Worm (Caenorhabditis elegans) whole organism, late embryonic: ENCODE results near the gene jtr-1.

Experiments used
- F13H6.1 ChIP-seq: sonication (generic microtip); optimal IDR thresholded peaks from 2 replicates; lab custom pipeline; 2016; ENCODE audit warnings: missing genetic modification characterization, missing compliant biosample characterization
- K09A11.1 ChIP-seq: sonication (generic microtip); optimal IDR thresholded peaks from 2 replicates; lab custom pipeline; 2017; ENCODE audit warnings: antibody characterized with exemption, mild to moderate bottlenecking, missing genetic modification characterization, missing compliant biosample characterization; ENCODE audit not compliant: insufficient read depth
- T23F11.4 ChIP-seq: fragments of 200-800 bp; sonication (Bioruptor generic); optimal IDR thresholded peaks from 2 replicates; lab custom pipeline; 2018; ENCODE audit warnings: mild to moderate bottlenecking, missing genetic modification characterization, missing compliant biosample characterization
- Y22D7AL.16 ChIP-seq: sonication (generic microtip); optimal IDR thresholded peaks from 2 replicates; lab custom pipeline; 2016; ENCODE audit warnings: missing genetic modification characterization, missing compliant biosample characterization
- ceh-2 ChIP-seq: sonication (generic microtip); optimal IDR thresholded peaks from 2 replicates; lab custom pipeline; 2016; ENCODE audit warnings: missing genotype, missing genetic modification characterization, missing compliant biosample characterization
- nhr-11 ChIP-seq: fragments of 150-350 bp; optimal IDR thresholded peaks from 2 replicates; lab custom pipeline; 2014; ENCODE audit warnings: missing biosample characterization, missing genetic modification characterization
- nhr-232 ChIP-seq: sonication (generic microtip); optimal IDR thresholded peaks from 2 replicates; lab custom pipeline; 2016; ENCODE audit warnings: missing genetic modification characterization, missing compliant biosample characterization
- odd-2 ChIP-seq: sonication (generic microtip); optimal IDR thresholded peaks from 2 replicates; lab custom pipeline; 2017; ENCODE audit warnings: antibody characterized with exemption, mild to moderate bottlenecking, missing genetic modification characterization, missing compliant biosample characterization
- pha-4 ChIP-seq: fragments of 150-350 bp; optimal IDR thresholded peaks from 2 replicates; lab custom pipeline; 2018; ENCODE audit warnings: missing biosample characterization, missing genetic modification reagents, missing genetic modification characterization
- sdc-2 ChIP-seq: sonication (generic microtip); optimal IDR thresholded peaks from 2 replicates; lab custom pipeline; 2016; ENCODE audit warnings: missing genotype, missing genetic modification characterization, missing compliant biosample characterization
- sox-4 ChIP-seq: sonication (generic microtip); optimal IDR thresholded peaks from 2 replicates; lab custom pipeline; 2017; ENCODE audit warnings: mild to moderate bottlenecking, missing genetic modification characterization, inconsistent platforms, missing compliant biosample characterization
- tbx-2 ChIP-seq: sonication (generic microtip); optimal IDR thresholded peaks from 2 replicates; lab custom pipeline; 2016; ENCODE audit warnings: missing genetic modification characterization, missing compliant biosample characterization
- tbx-7 ChIP-seq: sonication (generic microtip); optimal IDR thresholded peaks from 2 replicates; lab custom pipeline; 2016; ENCODE audit warnings: missing genotype, missing genetic modification characterization, missing compliant biosample characterization
- unc-55 ChIP-seq: sonication (generic microtip); optimal IDR thresholded peaks from 2 replicates; lab custom pipeline; 2017; ENCODE audit warnings: missing biosample characterization, missing genetic modification reagents, missing genetic modification characterization

DNA sequence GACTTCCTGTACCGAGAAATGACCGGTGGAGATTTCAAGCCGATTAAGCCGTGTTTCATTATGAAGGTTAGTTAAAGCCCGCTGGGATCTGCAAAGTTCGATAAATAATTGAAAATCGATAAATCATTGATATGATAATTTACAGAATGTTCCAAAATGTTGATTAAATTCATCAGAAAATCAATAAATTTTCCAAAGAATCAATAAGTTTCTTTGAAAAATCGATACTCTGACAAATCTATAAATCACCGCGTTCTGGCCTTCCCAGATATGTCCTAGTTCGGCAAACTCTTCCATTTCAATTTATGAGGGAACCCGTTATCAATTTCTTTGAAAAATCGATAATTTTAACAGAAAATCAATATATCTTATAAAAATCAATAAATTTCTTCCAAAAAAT, 13.2 kb upstream of the jtr-1 start:
- no peak for TF ChIP-seq tbx-7 (tag; lab: Kevin White, UChicago)
- TF ChIP-seq pha-4 (tag; lab: Kevin White, UChicago): no peak
- no peak for TF ChIP-seq K09A11.1
- TF ChIP-seq ceh-2 (tag; lab: Kevin White, UChicago): no peak
- no peak for TF ChIP-seq unc-55 (GFP tag; lab: Kevin White, UChicago)
- TF ChIP-seq sox-4: no peak
- TF ChIP-seq nhr-232 (tag; lab: Kevin White, UChicago): no peak
- TF ChIP-seq T23F11.4: no peak
- TF ChIP-seq F13H6.1 (tag; lab: Kevin White, UChicago): no peak
- TF ChIP-seq Y22D7AL.16 (tag; lab: Kevin White, UChicago): no peak
- TF ChIP-seq odd-2 (tag; lab: Kevin White, UChicago): no peak
- no peak for TF ChIP-seq nhr-11
- TF ChIP-seq tbx-2 (tag; lab: Kevin White, UChicago): no peak
- no peak for TF ChIP-seq sdc-2
